Worm (Caenorhabditis elegans): ENCODE results near the gene gex-3.

The gex-3 gene

ce11 chrIV:12404137-12404536 is at the start of gene gex-3:
Gene gex-3 (plus strand): TSS chrIV:12404431.
- TF ChIP-seq fkh-3 (tag; optimal IDR thresholded peaks at IDR 0.05), result no peak
- TF ChIP-seq ztf-6 (GFP tag; IDR thresholded peaks at IDR 0.05), result no peak
- TF ChIP-seq lin-40 (tag; optimal IDR thresholded peaks at IDR 0.05), result peak; percentile 42
- TF ChIP-seq nhr-27 (tag; optimal IDR thresholded peaks at IDR 0.05), result no peak
- TF ChIP-seq Y56A3A.18 (GFP tag; IDR thresholded peaks at IDR 0.05), result no peak
- no peak for TF ChIP-seq nhr-179 (tag; optimal IDR thresholded peaks at IDR 0.05)
- peak; percentile 56; the same call in 1 of the 2 replicates for TF ChIP-seq hsf-1 (GFP tag; IDR thresholded peaks at IDR 0.05)
- no peak for TF ChIP-seq ccch-3 (GFP tag; optimal IDR thresholded peaks at IDR 0.05)
- peak; percentile 30 for TF ChIP-seq snpc-1.3 (tag; optimal IDR thresholded peaks at IDR 0.05; ENCODE audit: insufficient read depth)
- TF ChIP-seq rec-8 (tag; optimal IDR thresholded peaks at IDR 0.05), result no peak
- no peak for TF ChIP-seq mes-4 (tag; optimal IDR thresholded peaks at IDR 0.05)
- TF ChIP-seq Y95B8A.8 (GFP tag; IDR thresholded peaks at IDR 0.05), result 0 out of 2 replicates have a peak, but pooled peaks have one; percentile 22
- peak; percentile 98 for TF ChIP-seq lin-54 (GFP tag; optimal IDR thresholded peaks at IDR 0.05)
- peak; percentile 67; the same call in 1 of the 2 replicates for TF ChIP-seq madf-3 (GFP tag; IDR thresholded peaks at IDR 0.05)
- no peak for TF ChIP-seq egl-44 (GFP tag; IDR thresholded peaks at IDR 0.05)
- TF ChIP-seq F39B2.1 (GFP tag; IDR thresholded peaks at IDR 0.05), result no peak
- TF ChIP-seq ztf-3 (GFP tag; optimal IDR thresholded peaks at IDR 0.05), result no peak
- peak; percentile 28 for TF ChIP-seq K12H6.12 (tag; optimal IDR thresholded peaks at IDR 0.05)
- TF ChIP-seq nfyb-1 (GFP tag; IDR thresholded peaks at IDR 0.05), result peak; percentile 69; the same call in 1 of the 2 replicates
- no peak for TF ChIP-seq let-607 (tag; optimal IDR thresholded peaks at IDR 0.05)
- TF ChIP-seq hmg-1.2 (GFP tag; IDR thresholded peaks at IDR 0.05), result peak; percentile 56; the same call in 1 of the 2 replicates
- TF ChIP-seq unc-62 (GFP tag; optimal IDR thresholded peaks at IDR 0.05), result no peak
- TF ChIP-seq rpc-1 (optimal IDR thresholded peaks at IDR 0.05), result no peak
- TF ChIP-seq rpc-1 (tag; optimal IDR thresholded peaks at IDR 0.05), result no peak
- no peak for TF ChIP-seq akir-1 (GFP tag; optimal IDR thresholded peaks at IDR 0.05)
- TF ChIP-seq xnd-1 (tag; optimal IDR thresholded peaks at IDR 0.05), result peak; percentile 62
- no peak for TF ChIP-seq T07F8.4 (tag; optimal IDR thresholded peaks at IDR 0.05)
- no peak for TF ChIP-seq bed-2 (GFP tag; IDR thresholded peaks at IDR 0.05)
- TF ChIP-seq pbrm-1 (GFP tag; IDR thresholded peaks at IDR 0.05), result peak; percentile 73; the same call in 1 of the 2 replicates
- TF ChIP-seq C17E4.6 (GFP tag; IDR thresholded peaks at IDR 0.05), result 0 out of 2 replicates have a peak, but pooled peaks have one; percentile 32
- TF ChIP-seq hlh-26 (GFP tag; conservative IDR thresholded peaks at IDR 0.05), result no peak
- TF ChIP-seq dox-1 (GFP tag; IDR thresholded peaks at IDR 0.05), result peak; percentile 87
- no peak for TF ChIP-seq F52B5.7 (tag; optimal IDR thresholded peaks at IDR 0.05)
- TF ChIP-seq rcor-1 (GFP tag; IDR thresholded peaks at IDR 0.05), result peak; percentile 74
- no peak for TF ChIP-seq nhr-120 (GFP tag; IDR thresholded peaks at IDR 0.05)
- TF ChIP-seq F22D6.2 (tag; optimal IDR thresholded peaks at IDR 0.05), result no peak
- no peak for TF ChIP-seq sptf-2 (GFP tag; optimal IDR thresholded peaks at IDR 0.05)
- TF ChIP-seq somi-1 (GFP tag; optimal IDR thresholded peaks at IDR 0.05), result no peak
- TF ChIP-seq nhr-80 (tag; optimal IDR thresholded peaks at IDR 0.05), result peak; percentile 29
- TF ChIP-seq ceh-91 (GFP tag; IDR thresholded peaks at IDR 0.05), result peak; percentile 79
- 0 out of 2 replicates have a peak, but pooled peaks have one; percentile 11 for TF ChIP-seq ztf-25 (GFP tag; IDR thresholded peaks at IDR 0.05)
- TF ChIP-seq D2030.7 (GFP tag; IDR thresholded peaks at IDR 0.05), result peak; percentile 78
- TF ChIP-seq Y67H2A.10 (GFP tag; conservative IDR thresholded peaks at IDR 0.05), result no peak
- TF ChIP-seq madf-8 (GFP tag; conservative IDR thresholded peaks at IDR 0.05), result peak; percentile 76
- peak; percentile 65; the same call in 1 of the 2 replicates for TF ChIP-seq lir-1 (GFP tag; conservative IDR thresholded peaks at IDR 0.05)
- no peak for TF ChIP-seq mel-28 (tag; optimal IDR thresholded peaks at IDR 0.05; ENCODE audit: borderline replicate concordance)
- TF ChIP-seq let-526 (GFP tag; IDR thresholded peaks at IDR 0.05), result no peak
- no peak for TF ChIP-seq F57C9.4 (tag; optimal IDR thresholded peaks at IDR 0.05)
- no peak for TF ChIP-seq Y53G8AR.9 (GFP tag; conservative IDR thresholded peaks at IDR 0.05)

All from whole organism, young adult.